Worm (Caenorhabditis elegans): Measurements from ENCODE around the gene gna-1.
A peak's percentile ranks its signal among the peaks of the same experiment; 100 is the strongest.

gna-1 gene

DNA sequence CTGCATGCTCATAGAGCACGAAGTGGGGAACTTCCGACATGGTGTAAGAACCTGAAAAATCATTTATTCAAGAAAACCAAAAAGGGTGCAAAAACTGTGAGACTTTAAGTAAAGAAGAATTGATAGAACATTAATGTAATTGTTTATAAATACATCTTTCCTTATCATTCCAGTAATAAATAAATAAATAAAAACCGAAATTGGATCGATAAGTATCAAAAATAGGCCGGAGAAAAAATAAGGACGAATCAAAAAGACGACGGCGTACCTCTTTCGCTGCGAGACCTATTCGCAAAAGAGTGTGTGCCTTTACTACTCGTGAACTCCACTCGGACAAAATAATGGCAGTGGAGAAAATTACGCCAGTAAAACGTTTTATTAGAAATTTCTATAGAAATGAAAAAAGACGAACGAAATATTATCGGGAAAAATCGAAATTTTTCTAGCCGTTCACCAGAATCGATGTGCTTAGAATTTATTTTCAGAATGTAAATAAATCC, 33.0 kb upstream of the gna-1 start, which contains the start of gene nol-56 (continued):
- TF ChIP-seq lin-40 (tag; optimal IDR thresholded peaks at IDR 0.05) (peak; percentile 71), tbp1 (GFP tag; optimal IDR thresholded peaks at IDR 0.05) (peak; percentile 47), attf-6 (GFP tag; IDR thresholded peaks at IDR 0.05) (no peak), mes-4 (tag; optimal IDR thresholded peaks at IDR 0.05) (no peak), ets-4 (GFP tag; optimal IDR thresholded peaks at IDR 0.05) (no peak), ceh-91 (GFP tag; IDR thresholded peaks at IDR 0.05) (no peak), ztf-22 (GFP tag; optimal IDR thresholded peaks at IDR 0.05) (no peak), nhr-179 (tag; optimal IDR thresholded peaks at IDR 0.05) (no peak), nhr-120 (GFP tag; IDR thresholded peaks at IDR 0.05) (no peak), egrh-3 (GFP tag; IDR thresholded peaks at IDR 0.05) (no peak), hmg-20 (GFP tag; IDR thresholded peaks at IDR 0.05) (0 out of 2 replicates have a peak, but pooled peaks have one; percentile 25), hlh-12 (tag; optimal IDR thresholded peaks at IDR 0.05) (no peak), pha-4 (tag; optimal IDR thresholded peaks at IDR 0.05) (no peak), cebp-2 (GFP tag; IDR thresholded peaks at IDR 0.05) (no peak), rpc-1 (optimal IDR thresholded peaks at IDR 0.05) (no peak), rpc-1 (tag; optimal IDR thresholded peaks at IDR 0.05) (no peak), B0336.3 (GFP tag; IDR thresholded peaks at IDR 0.05) (no peak), nhr-27 (tag; optimal IDR thresholded peaks at IDR 0.05) (no peak), aptf-2 (GFP tag; conservative IDR thresholded peaks at IDR 0.05) (no peak), mxl-1 (tag; optimal IDR thresholded peaks at IDR 0.05) (no peak), F39B2.1 (GFP tag; IDR thresholded peaks at IDR 0.05) (no peak), mel-28 (tag; optimal IDR thresholded peaks at IDR 0.05; ENCODE audit: borderline replicate concordance) (no peak), ceh-58 (GFP tag; IDR thresholded peaks at IDR 0.05) (no peak), snpc-4 (GFP tag; optimal IDR thresholded peaks at IDR 0.05) (peak; percentile 17), snpc-4 (tag; optimal IDR thresholded peaks at IDR 0.05) (peak in 3 of 4 experiments; percentile 41 to 50 (median 48)), T07F8.4 (tag; optimal IDR thresholded peaks at IDR 0.05) (no peak), lsy-27 (tag; optimal IDR thresholded peaks at IDR 0.05; ENCODE audit: borderline replicate concordance, insufficient read depth) (no peak), somi-1 (GFP tag; optimal IDR thresholded peaks at IDR 0.05) (no peak), unc-62 (GFP tag; optimal IDR thresholded peaks at IDR 0.05) (no peak), cebp-1 (GFP tag; IDR thresholded peaks at IDR 0.05) (no peak), cebp-1 (tag; optimal IDR thresholded peaks at IDR 0.05) (peak; percentile 53), atf-7 (tag; optimal IDR thresholded peaks at IDR 0.05) (no peak), sea-2 (GFP tag; IDR thresholded peaks at IDR 0.05) (no peak), egl-44 (GFP tag; IDR thresholded peaks at IDR 0.05) (no peak), ceh-79 (tag; optimal IDR thresholded peaks at IDR 0.05) (no peak), K12H6.12 (tag; optimal IDR thresholded peaks at IDR 0.05) (peak; percentile 24), nhr-80 (tag; optimal IDR thresholded peaks at IDR 0.05) (peak; percentile 16), F57A8.1 (GFP tag; optimal IDR thresholded peaks at IDR 0.05) (no peak), fkh-3 (tag; optimal IDR thresholded peaks at IDR 0.05) (no peak), lin-54 (GFP tag; optimal IDR thresholded peaks at IDR 0.05) (peak; percentile 72), F37B4.10 (GFP tag; IDR thresholded peaks at IDR 0.05) (no peak), ama-1 (optimal IDR thresholded peaks at IDR 0.05) (no peak), ama-1 (GFP tag; optimal IDR thresholded peaks at IDR 0.05) (no peak), F49E8.2 (tag; optimal IDR thresholded peaks at IDR 0.05; ENCODE audit: insufficient read depth) (no peak), snpc-1.3 (tag; optimal IDR thresholded peaks at IDR 0.05; ENCODE audit: insufficient read depth) (peak; percentile 33), ccch-3 (GFP tag; optimal IDR thresholded peaks at IDR 0.05) (no peak), T26A5.8 (tag; optimal IDR thresholded peaks at IDR 0.05) (no peak), lin-26 (GFP tag; IDR thresholded peaks at IDR 0.05) (no peak), ceh-27 (GFP tag; optimal IDR thresholded peaks at IDR 0.05) (peak; percentile 65), madf-10 (tag; optimal IDR thresholded peaks at IDR 0.05) (peak; percentile 29), D2030.7 (GFP tag; IDR thresholded peaks at IDR 0.05) (peak; percentile 53)
